Fruit fly (Drosophila melanogaster) whole organism: Measurements from ENCODE around the gene CG42237.

ENCODE experiments used
- CG8478 ChIP-seq: fragments of >200 bp; optimal IDR thresholded peaks from 2 replicates; lab custom pipeline; 2018; ENCODE audit warnings: inconsistent platforms
- Dll ChIP-seq: fragments of >200 bp; optimal IDR thresholded peaks from 2 replicates; lab custom pipeline; 2017
- EcR ChIP-seq, 2 experiments: fragments of >200 bp; optimal IDR thresholded peaks; 2 replicates each; lab custom pipeline; 2017; ENCODE audit warnings: missing biosample characterization in 2 of 2, missing genetic modification characterization in 2 of 2, missing genetic modification reagents in 2 of 2
- pan ChIP-seq: fragments of >200 bp; optimal IDR thresholded peaks from 2 replicates; lab custom pipeline; 2017
- psq ChIP-seq: fragments of >200 bp; optimal IDR thresholded peaks from 2 replicates; lab custom pipeline; 2017
- usp ChIP-seq: fragments of >200 bp; optimal IDR thresholded peaks from 2 replicates; lab custom pipeline; 2017; ENCODE audit warnings: missing biosample characterization, missing genetic modification characterization, mixed read lengths

CG42237 gene

dm6 chrX:13105220-13105619 is 9.7 kb upstream of the CG42237 start:
- TF ChIP-seq CG8478 (lab: Kevin White, UChicago): no peak
- no peak for TF ChIP-seq psq (lab: Kevin White, UChicago)
- no peak for TF ChIP-seq usp (GFP tag; lab: Kevin White, UChicago)
- no peak for TF ChIP-seq EcR (GFP tag; optimal IDR thresholded peaks at IDR 0.05; lab: Kevin White, UChicago)
- TF ChIP-seq pan: no peak
- no peak for TF ChIP-seq Dll

- TF ChIP-seq psq (lab: Kevin White, UChicago) (no peak), usp (GFP tag; lab: Kevin White, UChicago) (no peak), EcR (GFP tag; optimal IDR thresholded peaks at IDR 0.05; lab: Kevin White, UChicago) (no peak), Dll (no peak), pan (no peak)
These were observed 6.6 kb upstream of the CG42237 start, which contains the start of gene Fer3HCH for dm6 chrX:13108144-13108824. TSS of gene Fer3HCH (minus strand) at chrX:13108194.

dm6 chrX:13109583-13110126 is 5.3 kb upstream of the CG42237 start:
- TF ChIP-seq Dll (no peak), CG8478 (lab: Kevin White, UChicago) (no peak), pan (no peak), psq (lab: Kevin White, UChicago) (no peak)

DNA sequence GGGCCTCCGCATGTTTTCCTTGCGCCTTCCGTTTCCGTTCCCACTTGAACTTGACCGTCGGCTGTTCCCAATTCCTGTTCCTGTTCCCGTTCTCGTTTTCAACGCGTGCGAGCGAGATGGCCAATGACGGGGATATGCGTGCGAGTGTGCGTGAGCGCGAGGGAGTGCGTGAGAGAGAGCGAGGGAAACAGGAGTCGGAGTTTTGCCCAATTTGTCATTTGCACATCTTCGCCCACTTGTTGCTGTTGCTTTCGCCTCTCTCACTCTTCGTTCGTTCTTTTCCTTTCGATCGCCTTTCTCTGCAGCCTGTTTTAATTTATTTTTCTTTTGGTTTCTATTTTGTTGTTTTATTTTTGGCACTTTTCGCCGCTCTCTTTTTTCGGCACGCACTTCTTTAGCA is 3.1 kb upstream of the CG42237 start:
- no peak for TF ChIP-seq pan
- no peak for TF ChIP-seq CG8478 (lab: Kevin White, UChicago)
- TF ChIP-seq usp (GFP tag; lab: Kevin White, UChicago): no peak
- TF ChIP-seq EcR (GFP tag; optimal IDR thresholded peaks at IDR 0.05; lab: Kevin White, UChicago): no peak
- no peak for TF ChIP-seq psq (lab: Kevin White, UChicago)
- TF ChIP-seq Dll: no peak

dm6 chrX:13112238-13112829 is 2.6 kb upstream of the CG42237 start, which contains the start of gene Chpf:
TSS of gene Chpf (minus strand) at chrX:13112462.
- TF ChIP-seq EcR (GFP tag; optimal IDR thresholded peaks at IDR 0.05; lab: Kevin White, UChicago) (no peak), pan (no peak), psq (lab: Kevin White, UChicago) (no peak), usp (GFP tag; lab: Kevin White, UChicago) (no peak), CG8478 (lab: Kevin White, UChicago) (no peak), Dll (no peak)

dm6 chrX:13113863-13114407 is 996 bp upstream of the CG42237 start:
- TF ChIP-seq EcR (GFP tag; optimal IDR thresholded peaks at IDR 0.05; lab: Kevin White, UChicago) (no peak), psq (lab: Kevin White, UChicago) (no peak), usp (GFP tag; lab: Kevin White, UChicago) (no peak), CG8478 (lab: Kevin White, UChicago) (no peak), pan (no peak), Dll (no peak)

DNA sequence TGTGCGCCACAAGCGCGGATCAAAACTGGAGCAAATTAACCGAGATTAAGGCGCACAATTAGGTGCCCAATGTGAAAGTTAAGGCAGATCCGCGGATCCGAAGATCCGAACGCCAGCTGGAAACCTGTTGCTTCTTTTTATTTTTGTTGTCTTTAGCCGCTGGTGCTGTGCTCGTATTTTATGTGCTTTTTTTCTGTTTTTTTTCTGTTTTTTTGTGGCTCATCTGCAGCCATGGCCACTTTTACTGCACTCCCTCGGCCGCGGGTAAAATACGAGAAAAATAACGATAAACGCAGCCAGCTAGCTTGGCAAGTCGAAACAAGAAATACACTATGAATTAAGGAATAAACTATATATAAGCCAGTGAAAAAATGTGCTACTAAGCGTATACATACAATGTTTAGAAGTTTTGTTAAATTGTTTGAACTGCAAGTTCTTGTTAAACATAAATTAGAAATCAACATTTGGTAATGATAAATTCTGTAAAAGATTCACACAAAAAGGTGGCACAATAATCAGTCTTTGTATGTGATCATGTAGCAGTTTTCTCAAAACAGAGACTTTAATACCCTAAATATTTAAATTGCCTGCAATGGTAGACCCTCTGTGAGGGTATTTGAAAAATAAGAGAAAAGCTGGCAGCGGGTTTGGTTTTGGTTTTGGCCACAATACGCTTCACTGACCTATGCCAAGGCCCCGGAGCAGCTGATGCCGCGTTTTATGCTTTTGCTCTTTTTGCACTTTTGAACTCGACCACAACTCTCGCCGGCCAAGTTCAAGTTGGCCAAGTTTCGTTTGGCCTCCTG is 1.7 kb downstream of the CG42237 start:
- no peak for TF ChIP-seq psq (lab: Kevin White, UChicago)
- TF ChIP-seq pan: no peak
- TF ChIP-seq Dll: no peak
- TF ChIP-seq CG8478 (lab: Kevin White, UChicago): no peak
- TF ChIP-seq EcR (GFP tag; optimal IDR thresholded peaks at IDR 0.05; lab: Kevin White, UChicago): no peak
- TF ChIP-seq usp (GFP tag; lab: Kevin White, UChicago): no peak

- no peak for TF ChIP-seq EcR (GFP tag; optimal IDR thresholded peaks at IDR 0.05; lab: Kevin White, UChicago)
- no peak for TF ChIP-seq CG8478 (lab: Kevin White, UChicago)
- TF ChIP-seq psq (lab: Kevin White, UChicago): no peak
- TF ChIP-seq pan: no peak
- TF ChIP-seq Dll: no peak
- TF ChIP-seq usp (GFP tag; lab: Kevin White, UChicago): no peak
These were observed 10.6 kb downstream of the CG42237 start for dm6 chrX:13125559-13125958.

DNA sequence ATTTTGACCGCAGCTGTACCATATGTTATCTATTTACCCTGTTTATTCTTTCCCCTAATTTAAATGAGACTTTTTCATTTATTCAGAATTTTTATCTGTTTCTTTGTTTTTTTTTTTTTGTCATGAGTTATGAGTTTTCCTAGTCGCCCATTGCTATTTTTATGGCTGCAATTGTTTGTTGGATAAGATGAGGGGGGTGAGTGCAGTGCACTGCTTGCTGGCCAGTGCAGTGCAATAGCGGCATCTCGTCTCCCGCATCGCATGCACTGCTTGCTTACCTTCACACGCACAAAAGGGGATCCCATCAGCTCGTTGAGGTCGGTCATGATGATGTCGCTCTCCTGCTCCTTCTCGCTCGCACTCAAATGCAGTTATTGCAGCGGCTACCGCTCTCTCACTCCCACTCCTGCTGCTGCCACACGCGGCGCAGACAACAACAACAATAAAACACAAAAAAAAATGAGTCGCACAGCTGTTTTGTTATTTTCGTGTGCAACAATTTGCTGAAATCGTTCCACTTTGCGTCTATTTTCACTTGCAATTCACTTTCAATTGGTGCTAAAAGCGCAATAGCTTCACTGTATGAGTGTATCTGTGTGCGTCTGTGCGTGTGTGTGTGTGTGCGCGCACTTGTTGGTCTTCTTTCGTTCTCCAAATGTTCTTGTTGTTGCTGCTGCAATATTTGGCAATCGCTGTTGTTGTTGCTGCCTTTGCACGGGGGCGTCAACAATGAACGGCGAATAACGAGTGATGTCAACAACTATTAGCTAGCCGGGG is 13.2 kb downstream of the CG42237 start:
- TF ChIP-seq psq (lab: Kevin White, UChicago) (no peak), pan (no peak), CG8478 (lab: Kevin White, UChicago) (peak; percentile 59)

- TF ChIP-seq CG8478 (lab: Kevin White, UChicago) (no peak), Dll (no peak), usp (GFP tag; lab: Kevin White, UChicago) (no peak), EcR (GFP tag; optimal IDR thresholded peaks at IDR 0.05; lab: Kevin White, UChicago) (no peak), pan (no peak), psq (lab: Kevin White, UChicago) (no peak)
These were observed 13.8 kb downstream of the CG42237 start, which contains the start of the genes CG32638, CG15717 and MFS10 for dm6 chrX:13128750-13129152. TSS of gene CG32638 (minus strand) at chrX:13128794. TSS of gene CG15717 (plus strand) at chrX:13128952. TSS of gene MFS10 (plus strand) at chrX:13129018.
